Fruit fly (Drosophila melanogaster) whole organism, prepupa: ENCODE measurements around the gene CG14915.

ENCODE experiments used
- CG34406 ChIP-seq: fragments of 200-800 bp; sonication (Bioruptor generic); optimal IDR thresholded peaks from 3 replicates; lab custom pipeline; 2016; ENCODE audit warnings: missing biosample characterization, missing genetic modification characterization
- CG8119 ChIP-seq: fragments of 200-800 bp; sonication (Bioruptor generic); IDR thresholded peaks from 3 replicates; pipeline ENCODE4 v1.3.6; 2022; ENCODE audit warnings: missing biosample characterization, missing genetic modification characterization
- Hr4 ChIP-seq: fragments of 200-800 bp; sonication (Bioruptor generic); optimal IDR thresholded peaks from 3 replicates; lab custom pipeline; 2016; ENCODE audit warnings: missing biosample characterization, missing genetic modification characterization
- cyc ChIP-seq: fragments of 200-800 bp; sonication (Bioruptor generic); optimal IDR thresholded peaks from 3 replicates; lab custom pipeline; 2016; ENCODE audit warnings: missing biosample characterization, missing genetic modification characterization

DNA sequence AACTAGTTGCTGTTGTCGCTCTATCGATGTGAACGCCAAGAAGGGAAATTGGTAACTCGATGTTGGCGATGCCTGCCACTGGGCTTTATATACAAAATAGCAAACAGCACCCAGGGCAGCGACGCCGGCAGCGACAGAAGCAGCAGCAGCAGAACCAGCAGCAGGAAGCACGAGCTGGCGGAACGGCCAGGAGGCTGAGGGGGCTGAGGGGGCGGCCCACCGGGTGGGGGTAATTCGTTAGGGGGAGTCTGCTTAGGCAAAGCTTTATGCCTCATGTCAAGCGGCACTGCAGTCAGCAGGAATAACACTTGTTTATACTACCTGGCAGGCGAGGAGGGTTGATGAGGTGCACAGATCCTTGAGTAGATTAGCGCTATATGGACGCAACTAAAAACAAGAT is 10.5 kb downstream of the CG14915 start, which contains the start of gene AstC:
- TF ChIP-seq Hr4 (GFP tag; lab: Kevin White, UChicago): no peak
- no peak for TF ChIP-seq cyc (GFP tag; lab: Kevin White, UChicago)
- TF ChIP-seq CG34406 (GFP tag; lab: Kevin White, UChicago): no peak
- TF ChIP-seq CG8119: no peak
